Fruit fly (Drosophila melanogaster) S2 (cell line): ENCODE results near the gene CG9853.

ENCODE experiments used
- CG8478 ChIP-seq: fragments of >200 bp; optimal IDR thresholded peaks from 2 replicates; lab custom pipeline; 2018
- CTCF ChIP-seq, 2 experiments: fragments of >200 bp; optimal IDR thresholded peaks; 2 replicates each; lab custom pipeline; 2018

dm6 chr3R:4416138-4416537 lies 14.3 kb upstream of the CG9853 start, which contains the start of gene CG31528:
- TF ChIP-seq CG8478 (lab: Kevin White, UChicago), result no peak
- TF ChIP-seq CTCF (optimal IDR thresholded peaks at IDR 0.05; lab: Kevin White, UChicago), result no peak
